Fruit fly (Drosophila melanogaster) whole organism, prepupa: ENCODE measurements around the gene Cyp305a1.

Experiments used
- CG11294 ChIP-seq: fragments of 200-800 bp; sonication (Bioruptor generic); IDR thresholded peaks from 2 replicates; pipeline ENCODE4 v1.3.6; 2022; ENCODE audit warnings: missing biosample characterization, missing genetic modification characterization
- CG1621 ChIP-seq: fragments of 200-800 bp; sonication (Bioruptor generic); optimal IDR thresholded peaks from 3 replicates; lab custom pipeline; 2018; ENCODE audit warnings: missing biosample characterization, mild to moderate bottlenecking, missing genetic modification characterization
- CG31627 ChIP-seq: fragments of 200-800 bp; sonication (Bioruptor generic); optimal IDR thresholded peaks from 3 replicates; lab custom pipeline; 2016; ENCODE audit warnings: missing biosample characterization, missing genetic modification characterization
- CG3919 ChIP-seq: fragments of 200-800 bp; sonication (Bioruptor generic); optimal IDR thresholded peaks from 3 replicates; lab custom pipeline; 2016; ENCODE audit warnings: missing biosample characterization, missing genetic modification characterization
- CG4318 ChIP-seq: fragments of 200-800 bp; sonication (Bioruptor generic); optimal IDR thresholded peaks from 3 replicates; lab custom pipeline; 2017; ENCODE audit warnings: missing biosample characterization, mild to moderate bottlenecking, missing genetic modification characterization
- CG6163 ChIP-seq: fragments of 200-800 bp; sonication (Bioruptor generic); IDR thresholded peaks from 3 replicates; pipeline ENCODE4 v1.3.6; 2022; ENCODE audit warnings: missing biosample characterization, missing genetic modification characterization
- CG6792 ChIP-seq: fragments of 200-800 bp; sonication (Bioruptor generic); optimal IDR thresholded peaks from 3 replicates; lab custom pipeline; 2016; ENCODE audit warnings: missing biosample characterization, missing genetic modification characterization
- CG6854 ChIP-seq: fragments of 200-800 bp; sonication (Bioruptor generic); optimal IDR thresholded peaks from 2 replicates; lab custom pipeline; 2017; ENCODE audit warnings: missing biosample characterization, mild to moderate bottlenecking, missing genetic modification characterization
- CG7368 ChIP-seq: fragments of 200-800 bp; sonication (Bioruptor generic); optimal IDR thresholded peaks from 3 replicates; lab custom pipeline; 2016; ENCODE audit warnings: missing biosample characterization, missing genetic modification characterization
- CG8319 ChIP-seq: fragments of 200-800 bp; sonication (Bioruptor generic); optimal IDR thresholded peaks from 3 replicates; lab custom pipeline; 2016; ENCODE audit warnings: missing biosample characterization, missing genetic modification characterization
- CG9139 ChIP-seq: fragments of 200-800 bp; sonication (Bioruptor generic); optimal IDR thresholded peaks from 3 replicates; lab custom pipeline; 2017; ENCODE audit warnings: missing biosample characterization, mild to moderate bottlenecking, missing genetic modification characterization
- Eip78C ChIP-seq: fragments of 200-800 bp; sonication (Bioruptor generic); peaks from one replicate; lab custom pipeline; 2016; ENCODE audit warnings: missing biosample characterization, missing genetic modification characterization
- Gug ChIP-seq: fragments of 200-800 bp; sonication (Bioruptor generic); IDR thresholded peaks from 2 replicates; pipeline ENCODE4 v1.3.6; 2022; ENCODE audit warnings: missing biosample characterization, missing genetic modification characterization
- Hr39 ChIP-seq: fragments of 200-800 bp; sonication (Bioruptor generic); optimal IDR thresholded peaks from 2 replicates; lab custom pipeline; 2016; ENCODE audit warnings: missing biosample characterization, missing genetic modification characterization
- Lpt ChIP-seq: fragments of 200-800 bp; sonication (Bioruptor generic); optimal IDR thresholded peaks from 3 replicates; lab custom pipeline; 2016; ENCODE audit warnings: missing biosample characterization, missing genetic modification characterization
- OdsH ChIP-seq: fragments of 200-800 bp; sonication (Bioruptor generic); optimal IDR thresholded peaks from 3 replicates; lab custom pipeline; 2016; ENCODE audit warnings: missing biosample characterization, missing genetic modification characterization
- Smox ChIP-seq: fragments of 200-800 bp; sonication (Bioruptor generic); optimal IDR thresholded peaks from 3 replicates; lab custom pipeline; 2016; ENCODE audit warnings: missing biosample characterization, missing genetic modification characterization
- Sox14 ChIP-seq: fragments of 200-800 bp; sonication (Bioruptor generic); optimal IDR thresholded peaks from 3 replicates; lab custom pipeline; 2016; ENCODE audit warnings: missing biosample characterization, missing genetic modification characterization
- Sox15 ChIP-seq: fragments of 200-800 bp; sonication (Bioruptor generic); optimal IDR thresholded peaks from 3 replicates; lab custom pipeline; 2016; ENCODE audit warnings: missing biosample characterization, missing genetic modification characterization
- achi ChIP-seq: fragments of 200-800 bp; sonication (Bioruptor generic); optimal IDR thresholded peaks from 3 replicates; lab custom pipeline; 2016; ENCODE audit warnings: missing biosample characterization, missing genetic modification characterization
- cyc ChIP-seq: fragments of 200-800 bp; sonication (Bioruptor generic); optimal IDR thresholded peaks from 3 replicates; lab custom pipeline; 2016; ENCODE audit warnings: missing biosample characterization, missing genetic modification characterization
- dac ChIP-seq: fragments of 200-800 bp; sonication (Bioruptor generic); optimal IDR thresholded peaks from 2 replicates; lab custom pipeline; 2017; ENCODE audit warnings: missing biosample characterization, mild to moderate bottlenecking, missing genetic modification characterization
- esn ChIP-seq: fragments of 200-800 bp; sonication (Bioruptor generic); optimal IDR thresholded peaks from 2 replicates; lab custom pipeline; 2016; ENCODE audit warnings: missing biosample characterization, mild to moderate bottlenecking, missing genetic modification characterization, moderate library complexity
- fd59A ChIP-seq: fragments of 200-800 bp; sonication (Bioruptor generic); optimal IDR thresholded peaks from 2 replicates; lab custom pipeline; 2017; ENCODE audit warnings: missing biosample characterization, mild to moderate bottlenecking, missing genetic modification characterization, missing genetic modification reagents
- fd85E ChIP-seq: fragments of 200-800 bp; sonication (Bioruptor generic); optimal IDR thresholded peaks from 3 replicates; lab custom pipeline; 2016; ENCODE audit warnings: missing biosample characterization, missing genetic modification characterization
- fkh ChIP-seq: fragments of 200-800 bp; sonication (Bioruptor generic); optimal IDR thresholded peaks from 3 replicates; lab custom pipeline; 2017; ENCODE audit warnings: missing biosample characterization, mild to moderate bottlenecking, missing genetic modification characterization, moderate library complexity
- lz ChIP-seq: fragments of 200-800 bp; sonication (Bioruptor generic); optimal IDR thresholded peaks from 3 replicates; lab custom pipeline; 2016; ENCODE audit warnings: missing biosample characterization, missing genetic modification characterization
- pdm3 ChIP-seq: fragments of 200-800 bp; sonication (Bioruptor generic); optimal IDR thresholded peaks from 3 replicates; lab custom pipeline; 2016; ENCODE audit warnings: missing biosample characterization, missing genetic modification characterization
- svp ChIP-seq: fragments of 200-800 bp; sonication (Bioruptor generic); peaks from one replicate; lab custom pipeline; 2016; ENCODE audit warnings: missing biosample characterization, missing genetic modification characterization
- vri ChIP-seq: fragments of 200-800 bp; sonication (Bioruptor generic); optimal IDR thresholded peaks from 3 replicates; lab custom pipeline; 2016; ENCODE audit warnings: missing biosample characterization, mild to moderate bottlenecking, missing genetic modification characterization

The Cyp305a1 gene

DNA sequence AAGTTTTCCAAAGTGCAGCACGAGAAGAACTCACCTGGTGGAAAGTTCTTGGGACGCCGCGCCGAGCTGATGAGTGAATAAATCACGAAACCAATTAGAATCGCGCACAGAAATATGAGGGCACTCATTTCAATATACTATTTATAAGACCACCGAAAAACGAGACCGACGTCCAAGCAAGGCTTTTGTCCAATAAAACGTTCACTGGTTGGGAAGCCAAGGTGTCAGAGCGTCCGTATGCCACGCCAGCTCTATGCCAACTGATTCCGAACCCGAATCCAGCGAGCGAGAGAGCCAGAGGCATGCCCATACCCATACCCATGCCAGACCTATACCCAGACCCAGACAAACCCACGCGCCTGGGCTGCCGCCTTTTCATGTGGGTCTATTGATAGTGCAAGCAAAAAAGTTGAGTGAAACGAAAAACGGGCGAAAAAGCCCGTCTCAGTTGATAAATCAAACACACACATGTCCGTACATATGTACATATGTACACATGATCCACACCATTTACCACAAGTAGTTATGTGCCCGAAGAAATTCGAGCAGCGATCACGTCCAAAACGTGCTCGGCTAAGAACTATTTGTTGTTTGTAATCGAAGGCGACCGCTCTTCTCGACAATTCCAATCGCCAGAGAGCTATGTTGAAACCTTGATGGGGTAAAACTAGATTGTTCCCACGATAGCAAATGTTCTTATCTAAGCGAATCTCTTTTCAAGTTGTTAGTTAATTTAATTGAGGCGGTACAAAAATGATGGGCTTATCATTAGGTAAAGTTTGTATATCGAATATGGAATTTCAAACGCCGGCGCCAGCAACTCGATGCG lies at the start of gene Cyp305a1:
Cyp305a1 (minus strand) TSS at position 265 of the 829 bp plus-strand sequence.
- TF ChIP-seq fkh (peak; percentile 82), fd59A (no peak)

DNA sequence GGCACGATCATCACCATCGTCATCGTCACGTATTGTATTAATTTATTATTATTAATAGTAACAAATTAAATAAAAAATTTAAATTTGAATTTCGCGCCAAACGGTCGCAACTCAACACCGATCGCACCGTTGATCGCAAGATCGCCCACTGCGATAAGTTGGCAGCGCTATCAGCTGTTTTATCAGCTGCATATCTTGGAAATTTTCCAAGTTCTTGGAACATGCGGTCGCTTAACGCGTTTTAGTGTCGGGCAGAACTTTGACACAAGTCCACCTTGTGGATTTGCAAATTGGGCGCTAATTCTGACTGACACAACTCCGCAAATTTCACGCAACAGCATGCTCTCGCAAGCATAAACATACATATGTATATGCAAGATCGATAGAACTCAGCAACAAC lies 48.1 kb upstream of the Cyp305a1 start:
- no peak for TF ChIP-seq Smox (GFP tag; lab: Kevin White, UChicago)
- TF ChIP-seq pdm3 (GFP tag; lab: Kevin White, UChicago) = no peak
- peak; percentile 49 for TF ChIP-seq Eip78C (GFP tag; lab: Kevin White, UChicago)
- no peak for TF ChIP-seq CG9139 (GFP tag; lab: Kevin White, UChicago)
- no peak for TF ChIP-seq CG6792 (GFP tag; lab: Kevin White, UChicago)
- TF ChIP-seq Gug (GFP tag; lab: Robert Waterston, UW) = no peak
- no peak for TF ChIP-seq CG3919 (GFP tag; lab: Kevin White, UChicago)
- TF ChIP-seq CG4318 (GFP tag; lab: Kevin White, UChicago) = no peak
- peak; percentile 15 for TF ChIP-seq achi (GFP tag; lab: Kevin White, UChicago)
- TF ChIP-seq esn (GFP tag; lab: Kevin White, UChicago) = peak; percentile 12
- TF ChIP-seq CG11294 (GFP tag; lab: Robert Waterston, UW) = no peak
- no peak for TF ChIP-seq cyc

DNA sequence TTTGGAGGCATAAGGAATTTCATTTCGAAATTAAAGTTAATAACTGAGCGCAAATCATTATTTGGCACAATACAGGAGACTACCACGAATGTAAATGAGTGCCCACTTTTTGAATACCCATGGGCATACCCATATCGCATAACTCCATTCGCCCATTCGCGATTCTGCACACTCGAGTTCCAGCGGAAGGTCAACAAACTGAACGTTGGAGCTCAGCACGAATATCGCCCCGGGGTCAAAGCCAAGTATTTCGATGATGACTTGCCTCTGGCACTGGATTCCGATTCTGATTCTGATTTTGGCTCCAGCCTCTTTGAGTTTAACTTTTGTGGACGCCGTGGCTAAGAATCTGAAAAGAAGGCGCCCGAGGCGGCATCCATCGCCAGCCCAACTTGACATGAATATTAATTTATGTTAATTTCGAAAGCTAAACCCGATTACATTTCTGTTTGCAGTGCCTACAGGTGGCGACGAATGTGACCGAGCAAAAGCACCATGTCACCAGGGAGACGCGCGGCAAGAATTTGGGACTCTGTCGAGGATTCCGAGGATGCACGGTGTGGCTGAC lies 44.9 kb upstream of the Cyp305a1 start:
- TF ChIP-seq svp (GFP tag; lab: Kevin White, UChicago) (peak; percentile 84), CG8319 (GFP tag; lab: Kevin White, UChicago) (no peak)

DNA sequence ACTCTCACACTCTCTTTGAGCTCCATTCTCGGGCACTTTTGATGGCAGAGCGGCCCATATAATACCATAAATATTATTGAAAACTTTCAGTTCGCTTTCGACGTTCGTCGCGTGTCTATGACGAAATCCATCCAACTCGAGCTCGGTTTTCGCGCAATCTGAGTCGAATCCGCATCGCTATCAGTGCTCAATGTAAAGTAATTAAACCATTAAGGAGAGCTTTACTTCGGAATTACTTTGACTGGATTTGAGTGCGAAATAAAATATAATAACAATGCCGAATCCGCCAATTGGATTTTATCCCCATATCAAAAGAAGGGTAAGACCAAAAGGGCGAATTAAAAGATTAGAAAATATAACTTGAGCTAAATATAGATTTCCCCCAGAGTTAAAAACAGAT lies 34.9 kb upstream of the Cyp305a1 start:
- peak; percentile 68 for TF ChIP-seq Eip78C (GFP tag; lab: Kevin White, UChicago)
- no peak for TF ChIP-seq CG9139 (GFP tag; lab: Kevin White, UChicago)

DNA sequence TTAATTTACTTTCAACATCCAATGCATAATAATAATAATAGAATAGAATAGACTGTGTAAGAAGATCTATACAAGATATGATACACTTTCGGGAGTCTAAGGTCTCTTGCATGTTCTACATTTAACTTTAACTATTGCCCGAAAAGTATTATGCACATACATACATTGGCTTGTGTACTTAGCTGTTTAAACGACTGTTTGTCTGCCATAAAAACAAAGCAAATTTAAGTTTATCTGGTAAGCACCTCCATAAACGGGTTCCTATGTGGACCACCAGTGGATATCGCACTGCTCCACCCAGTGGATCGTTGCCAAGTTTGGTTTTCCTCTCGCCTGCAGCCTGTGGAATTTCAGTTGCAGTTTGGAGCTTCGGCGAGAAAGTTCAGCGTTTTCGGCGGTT lies 33.8 kb upstream of the Cyp305a1 start:
- TF ChIP-seq Eip78C (GFP tag; lab: Kevin White, UChicago) (peak; percentile 14), fkh (peak; percentile 87), Sox14 (GFP tag; lab: Kevin White, UChicago) (no peak)

DNA sequence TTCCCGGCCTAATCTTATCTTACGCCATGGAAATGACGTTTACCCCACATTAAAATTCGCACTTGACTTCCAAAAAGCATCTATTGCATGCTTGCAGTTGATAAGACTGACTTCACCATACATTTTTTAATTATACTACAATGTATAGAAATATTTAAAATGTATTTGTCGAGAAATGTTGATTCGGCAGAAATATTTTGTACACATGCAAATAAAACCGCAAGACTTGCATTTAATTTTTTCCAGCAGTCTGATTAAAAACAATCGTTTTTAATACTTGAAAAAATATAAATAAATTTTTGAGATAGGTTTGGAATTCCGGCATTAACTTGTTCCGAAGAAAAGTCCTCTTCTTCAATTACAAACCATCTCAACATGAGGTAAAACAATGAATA lies 32.8 kb upstream of the Cyp305a1 start:
- TF ChIP-seq vri (GFP tag; lab: Kevin White, UChicago) (peak; percentile 69), pdm3 (GFP tag; lab: Kevin White, UChicago) (no peak)
- TF ChIP-seq, all 60 proteins: peak for 1

DNA sequence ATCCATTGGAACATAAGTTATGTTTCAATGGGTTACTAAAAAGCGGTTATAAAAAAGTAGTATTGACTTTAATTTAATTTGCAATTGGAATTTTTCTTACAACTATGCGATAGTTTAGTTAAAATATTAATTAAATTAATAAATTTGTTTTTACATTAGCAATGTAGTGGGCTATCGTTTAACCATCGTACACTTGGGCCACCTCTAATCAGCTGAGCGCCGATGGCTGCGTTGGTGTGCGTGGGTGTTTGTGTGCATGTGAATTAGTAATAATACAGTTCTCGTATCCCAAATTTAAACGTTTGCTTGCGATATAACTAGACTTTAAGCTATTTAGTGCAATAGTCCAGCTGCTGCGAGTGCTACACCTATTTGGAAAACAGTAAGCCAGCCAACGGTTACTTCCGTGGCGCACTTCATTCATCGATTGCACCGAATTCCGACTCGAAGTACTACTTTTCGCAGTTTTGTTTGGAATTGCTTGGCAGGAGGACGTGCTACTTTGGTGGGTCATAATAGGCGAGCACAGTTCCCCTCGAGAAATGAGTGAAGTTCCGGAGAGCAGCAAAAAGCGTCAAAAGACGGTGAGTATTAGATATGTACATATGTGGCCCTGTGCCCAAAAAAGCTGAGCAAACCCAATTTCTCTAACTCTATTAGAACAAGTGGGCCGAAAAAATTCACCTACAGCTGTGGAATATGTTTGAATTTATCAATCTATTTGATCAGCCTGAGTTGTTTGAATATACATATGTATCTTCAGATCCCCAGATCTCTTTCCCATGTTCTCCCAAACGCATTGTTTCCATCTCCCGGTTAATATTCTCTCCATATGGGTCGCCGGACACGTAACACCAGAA lies 32.1 kb upstream of the Cyp305a1 start, which contains the start of gene Papss:
Papss (plus strand) TSS at position 247 of the 860 bp plus-strand sequence.
- no peak for TF ChIP-seq fd85E (GFP tag; lab: Kevin White, UChicago)
- no peak for TF ChIP-seq CG7368 (GFP tag; lab: Kevin White, UChicago)
- no peak for TF ChIP-seq Lpt (GFP tag; lab: Kevin White, UChicago)
- TF ChIP-seq achi (GFP tag; lab: Kevin White, UChicago) = no peak
- TF ChIP-seq CG6792 (GFP tag; lab: Kevin White, UChicago) = no peak
- TF ChIP-seq CG6163 (GFP tag; lab: Robert Waterston, UW) = peak; percentile 29; the same call in 1 of the 3 replicates
- no peak for TF ChIP-seq CG6854 (GFP tag; lab: Kevin White, UChicago)
- peak; percentile 3 for TF ChIP-seq CG31627 (GFP tag; lab: Kevin White, UChicago)
- TF ChIP-seq Sox15 (GFP tag; lab: Kevin White, UChicago) = no peak
- TF ChIP-seq esn (GFP tag; lab: Kevin White, UChicago) = peak; percentile 66
- TF ChIP-seq Hr39 = no peak
- TF ChIP-seq lz = peak; percentile 49
- TF ChIP-seq CG1621 (tag; lab: Kevin White, UChicago) = no peak
- no peak for TF ChIP-seq OdsH (GFP tag; lab: Kevin White, UChicago)
- no peak for TF ChIP-seq dac (GFP tag; lab: Kevin White, UChicago)
- no peak for TF ChIP-seq Gug (GFP tag; lab: Robert Waterston, UW)
- no peak for TF ChIP-seq CG11294 (GFP tag; lab: Robert Waterston, UW)
